Fruit fly (Drosophila melanogaster) whole organism, embryonic: ENCODE data around the gene CG7367.

ENCODE experiments used
- Awh ChIP-seq: fragments of 200-800 bp; sonication (Bioruptor generic); IDR thresholded peaks from 2 replicates; pipeline ENCODE4, ENCODE4 v1.3.6; 2022; ENCODE audit warnings: missing biosample characterization, missing genetic modification characterization
- CG10209 ChIP-seq: fragments of 200-800 bp; sonication (Bioruptor generic); optimal IDR thresholded peaks from 3 replicates; lab custom pipeline; 2017; ENCODE audit warnings: missing biosample characterization, mild to moderate bottlenecking, missing genetic modification characterization, missing genetic modification reagents
- CG10654 ChIP-seq: fragments of 200-800 bp; sonication (Bioruptor generic); optimal IDR thresholded peaks from 2 replicates; lab custom pipeline; 2016; ENCODE audit warnings: missing biosample characterization, missing genetic modification characterization
- CG11398 ChIP-seq: fragments of 200-800 bp; sonication (Bioruptor generic); optimal IDR thresholded peaks from 2 replicates; lab custom pipeline; 2016; ENCODE audit warnings: missing biosample characterization, missing genetic modification characterization
- CG12155 ChIP-seq: fragments of 200-800 bp; sonication (Bioruptor generic); optimal IDR thresholded peaks from 3 replicates; lab custom pipeline; 2016; ENCODE audit warnings: missing biosample characterization, missing genetic modification characterization
- CG12769 ChIP-seq: fragments of 200-800 bp; sonication (Bioruptor generic); optimal IDR thresholded peaks from 2 replicates; lab custom pipeline; 2019; ENCODE audit warnings: missing biosample characterization, mild to moderate bottlenecking, missing genetic modification characterization, moderate library complexity
- CG13624 ChIP-seq: fragments of 200-800 bp; sonication (Bioruptor generic); optimal IDR thresholded peaks from 2 replicates; lab custom pipeline; 2016; ENCODE audit warnings: missing biosample characterization, missing genetic modification characterization
- CG14441 ChIP-seq: fragments of 200-800 bp; sonication (Bioruptor generic); IDR thresholded peaks from 2 replicates; pipeline ENCODE4 v1.3.6; 2022; ENCODE audit warnings: missing biosample characterization, missing genetic modification characterization
- CG15011 ChIP-seq: fragments of 200-800 bp; sonication (Bioruptor generic); optimal IDR thresholded peaks from 3 replicates; lab custom pipeline; 2018; ENCODE audit warnings: missing biosample characterization, mild to moderate bottlenecking, missing genetic modification characterization
- CG15269 ChIP-seq: fragments of 200-800 bp; sonication (Bioruptor generic); optimal IDR thresholded peaks from 2 replicates; lab custom pipeline; 2018; ENCODE audit warnings: missing biosample characterization, mild to moderate bottlenecking, missing genetic modification characterization, moderate library complexity
- CG15479 ChIP-seq: fragments of 200-800 bp; sonication (Bioruptor generic); optimal IDR thresholded peaks from 3 replicates; lab custom pipeline; 2019; ENCODE audit warnings: missing biosample characterization, mild to moderate bottlenecking, missing genetic modification characterization, moderate library complexity
- CG16815 ChIP-seq: fragments of 200-800 bp; sonication (Bioruptor generic); optimal IDR thresholded peaks from 3 replicates; lab custom pipeline; 2017; ENCODE audit warnings: missing biosample characterization, mild to moderate bottlenecking, missing genetic modification characterization
- CG16863 ChIP-seq: fragments of 200-800 bp; sonication (Bioruptor generic); optimal IDR thresholded peaks from 3 replicates; lab custom pipeline; 2016; ENCODE audit warnings: missing biosample characterization, missing genetic modification characterization
- CG17361 ChIP-seq: fragments of 200-800 bp; sonication (Bioruptor generic); IDR thresholded peaks from 3 replicates; pipeline ENCODE4 v1.3.6; 2022; ENCODE audit warnings: missing biosample characterization, missing genetic modification characterization
- CG17802 ChIP-seq: fragments of 200-800 bp; sonication (Bioruptor generic); optimal IDR thresholded peaks from 2 replicates; lab custom pipeline; 2018; ENCODE audit warnings: missing biosample characterization, mild to moderate bottlenecking, missing genetic modification characterization, moderate library complexity
- CG18476 ChIP-seq: fragments of 200-800 bp; sonication (Bioruptor generic); optimal IDR thresholded peaks from 2 replicates; lab custom pipeline; 2016; ENCODE audit warnings: missing biosample characterization, mild to moderate bottlenecking, missing genetic modification characterization
- CG18619 ChIP-seq: fragments of 200-800 bp; sonication (Bioruptor generic); optimal IDR thresholded peaks from 3 replicates; lab custom pipeline; 2017; ENCODE audit warnings: missing biosample characterization, mild to moderate bottlenecking, missing genetic modification characterization
- CG2875 ChIP-seq: fragments of 200-800 bp; sonication (Bioruptor generic); optimal IDR thresholded peaks from 2 replicates; lab custom pipeline; 2017; ENCODE audit warnings: missing biosample characterization, mild to moderate bottlenecking, missing genetic modification characterization, missing genetic modification reagents
- CG33213 ChIP-seq: fragments of 200-800 bp; sonication (Bioruptor generic); optimal IDR thresholded peaks from 3 replicates; lab custom pipeline; 2016; ENCODE audit warnings: missing biosample characterization, missing genetic modification characterization
- CG3726 ChIP-seq: fragments of 200-800 bp; sonication (Bioruptor generic); IDR thresholded peaks from 3 replicates; pipeline ENCODE4, ENCODE4 v1.3.6; 2022; ENCODE audit warnings: missing biosample characterization, missing genetic modification characterization
- CG6175 ChIP-seq: fragments of 200-800 bp; sonication (Bioruptor generic); IDR thresholded peaks from 3 replicates; pipeline ENCODE4 v1.3.6; 2022; ENCODE audit warnings: missing biosample characterization, missing genetic modification characterization
- CG7357 ChIP-seq: fragments of 200-800 bp; sonication (Bioruptor generic); IDR thresholded peaks from 3 replicates; pipeline ENCODE4 v1.3.6; 2022; ENCODE audit warnings: missing biosample characterization, missing genetic modification characterization
- CG9437 ChIP-seq: fragments of 200-800 bp; sonication (Bioruptor generic); optimal IDR thresholded peaks from 2 replicates; lab custom pipeline; 2018; ENCODE audit warnings: missing biosample characterization, mild to moderate bottlenecking, missing genetic modification characterization
- CoRest ChIP-seq: fragments of 200-800 bp; sonication (Bioruptor generic); optimal IDR thresholded peaks from 3 replicates; lab custom pipeline; 2018; ENCODE audit warnings: missing biosample characterization, mild to moderate bottlenecking, missing genetic modification characterization, moderate library complexity
- CrebB ChIP-seq: fragments of 200-800 bp; sonication (Bioruptor generic); optimal IDR thresholded peaks from 3 replicates; lab custom pipeline; 2018; ENCODE audit warnings: missing biosample characterization, mild to moderate bottlenecking, missing genetic modification characterization
- Dll ChIP-seq: fragments of 200-800 bp; sonication (Bioruptor generic); IDR thresholded peaks from 4 replicates; pipeline ENCODE4 v1.3.6; 2022; ENCODE audit warnings: missing biosample characterization, missing genetic modification characterization; ENCODE audit not compliant: partially characterized antibody
- E2f2 ChIP-seq: fragments of 200-800 bp; sonication (Bioruptor generic); IDR thresholded peaks from 2 replicates; pipeline ENCODE4 v1.3.6; 2022; ENCODE audit warnings: missing biosample characterization, missing genetic modification characterization
- Gug ChIP-seq: fragments of 200-800 bp; sonication (Bioruptor generic); IDR thresholded peaks from 4 replicates; pipeline ENCODE4 v1.3.6; 2022; ENCODE audit warnings: missing biosample characterization, missing genetic modification characterization
- Hmx ChIP-seq: fragments of 200-800 bp; sonication (Bioruptor generic); optimal IDR thresholded peaks from 2 replicates; lab custom pipeline; 2016; ENCODE audit warnings: missing biosample characterization, missing genetic modification characterization
- Ptx1 ChIP-seq: fragments of 200-800 bp; sonication (Bioruptor generic); IDR thresholded peaks from 2 replicates; pipeline ENCODE4 v1.3.6; 2022; ENCODE audit warnings: missing biosample characterization, missing genetic modification characterization
- Rx ChIP-seq: fragments of 200-800 bp; sonication (Bioruptor generic); IDR thresholded peaks from 2 replicates; pipeline ENCODE4 v1.3.6; 2022; ENCODE audit warnings: missing biosample characterization, missing genetic modification characterization
- Side ChIP-seq: fragments of 200-800 bp; sonication (Bioruptor generic); optimal IDR thresholded peaks from 2 replicates; lab custom pipeline; 2016; ENCODE audit warnings: missing biosample characterization, missing genetic modification characterization
- Sry-β ChIP-seq: fragments of 200-800 bp; sonication (Bioruptor generic); optimal IDR thresholded peaks from 2 replicates; lab custom pipeline; 2018; ENCODE audit warnings: missing biosample characterization, mild to moderate bottlenecking, missing genetic modification characterization, moderate library complexity
- Stat92E ChIP-seq, 3 experiments: fragments of >200 bp in 2 of 3; fragments of 200-800 bp in 1 of 3; sonication (Bioruptor generic) in 1 of 3; optimal IDR thresholded peaks; 2 replicates each; lab custom pipeline; 2017 to 2019; ENCODE audit warnings: missing biosample characterization in 3 of 3, missing genetic modification characterization in 3 of 3, mild to moderate bottlenecking in 1 of 3, moderate library complexity in 1 of 3
- YL-1 ChIP-seq: fragments of 200-800 bp; sonication (Bioruptor generic); optimal IDR thresholded peaks from 3 replicates; lab custom pipeline; 2017; ENCODE audit warnings: missing biosample characterization, mild to moderate bottlenecking, missing genetic modification characterization
- dan ChIP-seq: fragments of 200-800 bp; sonication (Bioruptor generic); IDR thresholded peaks from 2 replicates; pipeline ENCODE4 v1.3.6; 2022; ENCODE audit warnings: missing biosample characterization, missing genetic modification characterization
- danr ChIP-seq: fragments of 200-800 bp; sonication (Bioruptor generic); IDR thresholded peaks from 2 replicates; pipeline ENCODE4 v1.3.6; 2022; ENCODE audit warnings: missing biosample characterization, missing genetic modification characterization
- gsb-n ChIP-seq: fragments of 200-800 bp; sonication (Bioruptor generic); optimal IDR thresholded peaks from 3 replicates; lab custom pipeline; 2018; ENCODE audit warnings: missing biosample characterization, mild to moderate bottlenecking, missing genetic modification characterization
- hbn ChIP-seq: fragments of 200-800 bp; sonication (Bioruptor generic); IDR thresholded peaks from 2 replicates; pipeline ENCODE4 v1.3.6; 2022; ENCODE audit warnings: missing biosample characterization, missing genetic modification characterization; ENCODE audit not compliant: partially characterized antibody
- insv ChIP-seq, 2 experiments: fragments of 200-800 bp; sonication (Bioruptor generic); optimal IDR thresholded peaks; 3 replicates each; lab custom pipeline; 2016 to 2018; ENCODE audit warnings: missing biosample characterization in 2 of 2, missing genetic modification characterization in 2 of 2
- lbe ChIP-seq: fragments of 200-800 bp; sonication (Bioruptor generic); optimal IDR thresholded peaks from 2 replicates; lab custom pipeline; 2016; ENCODE audit warnings: missing biosample characterization, mild to moderate bottlenecking, missing genetic modification characterization
- lilli ChIP-seq: fragments of 200-800 bp; sonication (Bioruptor generic); optimal IDR thresholded peaks from 3 replicates; lab custom pipeline; 2016; ENCODE audit warnings: missing biosample characterization, missing genetic modification characterization
- pan ChIP-seq, 4 experiments: fragments of >200 bp in 3 of 4; fragments of 200-800 bp in 1 of 4; sonication (Bioruptor generic) in 1 of 4; optimal IDR thresholded peaks in 3 of 4; IDR thresholded peaks in 1 of 4; 2 replicates each; pipeline versions ENCODE4 v1.3.6 to Lab custom; 2017 to 2022; ENCODE audit warnings: missing biosample characterization in 2 of 4, missing genetic modification characterization in 2 of 4, mixed read lengths in 1 of 4
- pnt ChIP-seq: fragments of 200-800 bp; sonication (Bioruptor generic); optimal IDR thresholded peaks from 3 replicates; lab custom pipeline; 2016; ENCODE audit warnings: missing biosample characterization, missing genetic modification characterization
- psq ChIP-seq: fragments of 200-800 bp; sonication (Bioruptor generic); optimal IDR thresholded peaks from 2 replicates; lab custom pipeline; 2017; ENCODE audit warnings: missing biosample characterization, missing genetic modification characterization
- pzg ChIP-seq: fragments of 200-800 bp; sonication (Bioruptor generic); optimal IDR thresholded peaks from 3 replicates; lab custom pipeline; 2018; ENCODE audit warnings: missing biosample characterization, mild to moderate bottlenecking, missing genetic modification characterization, moderate library complexity
- ranshi ChIP-seq: fragments of 200-800 bp; sonication (Bioruptor generic); IDR thresholded peaks from 2 replicates; pipeline ENCODE4 v1.3.6; 2022; ENCODE audit warnings: missing biosample characterization, missing genetic modification characterization
- sisA ChIP-seq: fragments of 200-800 bp; sonication (Bioruptor generic); IDR thresholded peaks from 2 replicates; pipeline ENCODE4 v1.3.6; 2022; ENCODE audit warnings: missing biosample characterization, missing genetic modification characterization

CG7367 gene

DNA sequence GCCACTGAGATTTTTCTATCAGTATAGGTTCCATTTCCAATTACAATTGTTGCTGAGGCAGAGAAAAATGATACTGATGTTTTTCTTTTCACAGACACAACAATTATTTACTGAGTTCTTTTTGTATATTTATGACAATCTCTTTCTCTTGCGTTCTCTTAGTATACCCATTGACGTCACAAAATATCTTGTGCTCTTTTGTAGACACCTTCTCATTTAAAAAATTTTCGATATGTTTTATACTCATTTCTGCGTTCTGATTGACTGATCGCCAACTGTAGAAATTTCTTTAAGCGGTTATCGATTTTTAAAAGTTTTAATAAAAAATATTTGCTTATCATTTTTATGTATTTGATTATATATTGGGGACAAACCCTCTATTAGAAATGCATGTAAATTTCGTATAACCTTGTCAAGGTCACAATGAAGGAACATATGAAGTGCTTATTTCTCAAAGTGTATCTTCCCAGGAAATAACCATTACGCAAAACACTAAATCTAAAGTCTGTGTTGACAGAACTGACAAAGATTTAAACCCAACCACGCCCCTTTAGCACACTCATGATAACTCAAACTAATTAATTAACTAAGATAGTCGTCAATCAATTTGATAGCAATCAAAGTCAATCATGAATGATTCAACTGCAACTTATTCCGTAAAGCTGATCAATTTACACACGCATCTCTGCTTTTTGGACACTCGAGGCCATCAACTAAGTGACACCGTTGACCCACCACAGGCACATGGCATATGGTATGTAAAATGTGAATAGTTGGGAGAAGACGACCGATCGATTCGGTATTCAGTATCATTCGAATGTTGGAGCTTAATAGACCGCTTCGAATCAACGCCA lies 28.8 kb downstream of the CG7367 start, which contains the start of the genes Glyat and Tg (continued):
- TF ChIP-seq CG6175 (GFP tag; lab: Robert Waterston, UW): no peak
- TF ChIP-seq CG17361 (GFP tag; lab: Robert Waterston, UW): 0 out of 3 replicates have a peak, but pooled peaks have one; percentile 30
- no peak for TF ChIP-seq CG16863 (GFP tag; lab: Kevin White, UChicago)
- TF ChIP-seq Gug (GFP tag; lab: Robert Waterston, UW): no peak
- TF ChIP-seq hbn (GFP tag; lab: Robert Waterston, UW): peak; percentile 56
- TF ChIP-seq Rx: no peak
- no peak for TF ChIP-seq CG10209 (GFP tag; lab: Kevin White, UChicago)
- TF ChIP-seq CG12155 (GFP tag; lab: Kevin White, UChicago): no peak
- no peak for TF ChIP-seq CG10654 (GFP tag; lab: Kevin White, UChicago)
- peak; percentile 2 for TF ChIP-seq CG18476
- no peak for TF ChIP-seq CG3726 (GFP tag; lab: Robert Waterston, UW)
- TF ChIP-seq Side: no peak
- TF ChIP-seq CoRest: peak; percentile 39
- TF ChIP-seq CG14441: peak; percentile 19; the same call in 1 of the 2 replicates
- TF ChIP-seq Awh (GFP tag; lab: Robert Waterston, UW): no peak
- no peak for TF ChIP-seq CG15479
- no peak for TF ChIP-seq insv (GFP tag; optimal IDR thresholded peaks at IDR 0.05; lab: Kevin White, UChicago)
- TF ChIP-seq CG12769: peak; percentile 12
- peak; percentile 67; the same call in 3 of the 4 replicates for TF ChIP-seq Dll (GFP tag; lab: Robert Waterston, UW)
- no peak for TF ChIP-seq lilli (GFP tag; lab: Kevin White, UChicago)
- TF ChIP-seq CG33213 (GFP tag; lab: Kevin White, UChicago): no peak
- no peak for TF ChIP-seq CG16815 (GFP tag; lab: Kevin White, UChicago)
- no peak for TF ChIP-seq CG17802
- no peak for TF ChIP-seq pan (optimal IDR thresholded peaks at IDR 0.05; lab: Kevin White, UChicago)
- TF ChIP-seq pan (GFP tag; optimal IDR thresholded peaks at IDR 0.05 in 1 of 2, IDR thresholded peaks at IDR 0.05 in 1 of 2): peak in 1 of 2 experiments; percentile 30
- no peak; the same call in 1 of the 2 replicates for TF ChIP-seq Ptx1 (GFP tag; lab: Robert Waterston, UW)
- peak; percentile 92 for TF ChIP-seq E2f2
- no peak for TF ChIP-seq CrebB
- TF ChIP-seq CG15011 (GFP tag; lab: Kevin White, UChicago): no peak
- peak; percentile 23; the same call in 1 of the 2 replicates for TF ChIP-seq ranshi
- no peak for TF ChIP-seq psq
- no peak for TF ChIP-seq lbe (GFP tag; lab: Kevin White, UChicago)
- TF ChIP-seq Sry-β (GFP tag; lab: Kevin White, UChicago): no peak
- no peak for TF ChIP-seq CG11398 (GFP tag; lab: Kevin White, UChicago)
- TF ChIP-seq pzg (GFP tag; lab: Kevin White, UChicago): peak; percentile 35
- no peak for TF ChIP-seq CG7357
- no peak for TF ChIP-seq sisA (GFP tag; lab: Robert Waterston, UW)
- TF ChIP-seq CG15269 (tag; lab: Kevin White, UChicago): peak; percentile 25
- TF ChIP-seq dan: no peak
- TF ChIP-seq gsb-n (tag; lab: Kevin White, UChicago): peak; percentile 1
- no peak for TF ChIP-seq CG18619 (GFP tag; lab: Kevin White, UChicago)
- TF ChIP-seq CG13624 (GFP tag; lab: Kevin White, UChicago): no peak
- no peak for TF ChIP-seq CG2875 (GFP tag; lab: Kevin White, UChicago)
- TF ChIP-seq pnt (GFP tag; lab: Kevin White, UChicago): no peak
- TF ChIP-seq Stat92E (GFP tag; optimal IDR thresholded peaks at IDR 0.05; lab: Kevin White, UChicago): peak in 1 of 3 experiments; percentile 32
- no peak for TF ChIP-seq danr (GFP tag; lab: Robert Waterston, UW)
- peak; percentile 18 for TF ChIP-seq CG9437
- no peak for TF ChIP-seq Hmx (GFP tag; lab: Kevin White, UChicago)
- no peak for TF ChIP-seq YL-1
